Worm (Caenorhabditis elegans) whole organism, late embryonic: ENCODE measurements around the gene F15G9.5.

Source experiments
- C38D4.7 ChIP-seq: fragments of 200-800 bp; sonication (Bioruptor generic); optimal IDR thresholded peaks from 2 replicates; lab custom pipeline; 2018; ENCODE audit warnings: mild to moderate bottlenecking, missing genetic modification characterization, moderate library complexity, missing compliant biosample characterization
- F13H6.1 ChIP-seq: sonication (generic microtip); optimal IDR thresholded peaks from 2 replicates; lab custom pipeline; 2016; ENCODE audit warnings: missing genetic modification characterization, missing compliant biosample characterization
- T23F11.4 ChIP-seq: fragments of 200-800 bp; sonication (Bioruptor generic); optimal IDR thresholded peaks from 2 replicates; lab custom pipeline; 2018; ENCODE audit warnings: mild to moderate bottlenecking, missing genetic modification characterization, missing compliant biosample characterization
- Y22D7AL.16 ChIP-seq: sonication (generic microtip); optimal IDR thresholded peaks from 2 replicates; lab custom pipeline; 2016; ENCODE audit warnings: missing genetic modification characterization, missing compliant biosample characterization
- ahr-1 ChIP-seq: sonication (generic microtip); optimal IDR thresholded peaks from 2 replicates; lab custom pipeline; 2016; ENCODE audit warnings: missing genetic modification characterization, missing compliant biosample characterization
- ceh-14 ChIP-seq: sonication (generic microtip); optimal IDR thresholded peaks from 2 replicates; lab custom pipeline; 2016; ENCODE audit warnings: missing genotype, missing genetic modification characterization, missing compliant biosample characterization
- ceh-19 ChIP-seq: fragments of 200-800 bp; sonication (Bioruptor generic); optimal IDR thresholded peaks from 2 replicates; lab custom pipeline; 2018; ENCODE audit warnings: mild to moderate bottlenecking, missing genetic modification characterization, missing compliant biosample characterization
- ceh-2 ChIP-seq: sonication (generic microtip); optimal IDR thresholded peaks from 2 replicates; lab custom pipeline; 2016; ENCODE audit warnings: missing genotype, missing genetic modification characterization, missing compliant biosample characterization
- ceh-22 ChIP-seq: sonication (generic microtip); optimal IDR thresholded peaks from 2 replicates; lab custom pipeline; 2017; ENCODE audit warnings: missing biosample characterization, missing genetic modification characterization
- ceh-24 ChIP-seq: sonication (generic microtip); optimal IDR thresholded peaks from 2 replicates; lab custom pipeline; 2016; ENCODE audit warnings: mild to moderate bottlenecking, missing genetic modification characterization, missing compliant biosample characterization
- ceh-30 ChIP-seq: fragments of 150-350 bp; optimal IDR thresholded peaks from 2 replicates; lab custom pipeline; 2014; ENCODE audit warnings: missing biosample characterization, missing genetic modification characterization
- ceh-31 ChIP-seq: sonication (generic microtip); optimal IDR thresholded peaks from 2 replicates; lab custom pipeline; 2016; ENCODE audit warnings: missing genetic modification characterization, missing compliant biosample characterization
- ceh-34 ChIP-seq: sonication (generic microtip); optimal IDR thresholded peaks from 2 replicates; lab custom pipeline; 2016; ENCODE audit warnings: mild to moderate bottlenecking, missing genetic modification characterization, missing compliant biosample characterization
- ceh-45 ChIP-seq: fragments of 200-800 bp; sonication (Bioruptor generic); IDR thresholded peaks from 2 replicates; pipeline ENCODE4 v1.3.6; 2022; ENCODE audit warnings: missing genetic modification reagents, missing genetic modification characterization, missing compliant biosample characterization
- ceh-48 ChIP-seq: sonication (generic microtip); optimal IDR thresholded peaks from 2 replicates; lab custom pipeline; 2016; ENCODE audit warnings: missing genetic modification characterization, inconsistent platforms, missing compliant biosample characterization
- ceh-6 ChIP-seq: fragments of 200-800 bp; sonication (Bioruptor generic); optimal IDR thresholded peaks from 2 replicates; lab custom pipeline; 2018; ENCODE audit warnings: mild to moderate bottlenecking, missing genetic modification characterization, missing compliant biosample characterization
- dmd-4 ChIP-seq: sonication (generic microtip); optimal IDR thresholded peaks from 2 replicates; lab custom pipeline; 2016; ENCODE audit warnings: borderline replicate concordance, missing genetic modification characterization, missing compliant biosample characterization
- elt-2 ChIP-seq: sonication (generic microtip); optimal IDR thresholded peaks from 2 replicates; lab custom pipeline; 2016; ENCODE audit warnings: missing genetic modification reagents, missing genetic modification characterization, missing compliant biosample characterization
- elt-4 ChIP-seq: sonication (generic microtip); optimal IDR thresholded peaks from 2 replicates; lab custom pipeline; 2016; ENCODE audit warnings: missing genetic modification characterization, missing compliant biosample characterization
- fax-1 ChIP-seq: sonication (generic microtip); optimal IDR thresholded peaks from 2 replicates; lab custom pipeline; 2016; ENCODE audit warnings: missing genotype, missing genetic modification characterization, missing compliant biosample characterization
- fkh-10 ChIP-seq: fragments of 150-350 bp; optimal IDR thresholded peaks from 2 replicates; lab custom pipeline; 2014; ENCODE audit warnings: missing biosample characterization, missing genetic modification reagents, missing genetic modification characterization
- fkh-6 ChIP-seq: sonication (generic microtip); optimal IDR thresholded peaks from 2 replicates; lab custom pipeline; 2016; ENCODE audit warnings: missing genetic modification characterization, missing compliant biosample characterization
- lim-6 ChIP-seq: sonication (generic microtip); optimal IDR thresholded peaks from 2 replicates; lab custom pipeline; 2016; ENCODE audit warnings: missing genetic modification characterization, missing compliant biosample characterization
- lin-11 ChIP-seq: fragments of 200-800 bp; sonication (Bioruptor generic); optimal IDR thresholded peaks from 2 replicates; lab custom pipeline; 2018; ENCODE audit warnings: mild to moderate bottlenecking, missing genetic modification characterization, missing compliant biosample characterization
- madf-2 ChIP-seq: sonication (generic microtip); optimal IDR thresholded peaks from 2 replicates; lab custom pipeline; 2017; ENCODE audit warnings: missing genetic modification characterization, missing compliant biosample characterization
- mec-3 ChIP-seq: sonication (generic microtip); optimal IDR thresholded peaks from 2 replicates; lab custom pipeline; 2016; ENCODE audit warnings: borderline replicate concordance, missing genetic modification characterization, missing compliant biosample characterization
- nhr-11 ChIP-seq: fragments of 150-350 bp; optimal IDR thresholded peaks from 2 replicates; lab custom pipeline; 2014; ENCODE audit warnings: missing biosample characterization, missing genetic modification characterization
- odd-2 ChIP-seq: sonication (generic microtip); optimal IDR thresholded peaks from 2 replicates; lab custom pipeline; 2017; ENCODE audit warnings: antibody characterized with exemption, mild to moderate bottlenecking, missing genetic modification characterization, missing compliant biosample characterization
- pag-3 ChIP-seq: sonication (generic microtip); optimal IDR thresholded peaks from 2 replicates; lab custom pipeline; 2016; ENCODE audit warnings: missing compliant biosample characterization, missing genetic modification characterization, borderline replicate concordance
- pax-1 ChIP-seq: fragments of 150-350 bp; optimal IDR thresholded peaks from 2 replicates; lab custom pipeline; 2014; ENCODE audit warnings: missing biosample characterization, missing genetic modification characterization
- pqm-1 ChIP-seq: sonication (generic microtip); optimal IDR thresholded peaks from 2 replicates; lab custom pipeline; 2016; ENCODE audit warnings: missing genetic modification characterization, missing compliant biosample characterization
- rnt-1 ChIP-seq: sonication (generic microtip); optimal IDR thresholded peaks from 2 replicates; lab custom pipeline; 2016; ENCODE audit warnings: missing genetic modification characterization, missing compliant biosample characterization
- sox-2 ChIP-seq: fragments of 200-800 bp; sonication (Bioruptor generic); IDR thresholded peaks from 2 replicates; pipeline ENCODE4 v1.3.6; 2022; ENCODE audit warnings: missing genetic modification reagents, missing genetic modification characterization, missing compliant biosample characterization
- sox-4 ChIP-seq: sonication (generic microtip); optimal IDR thresholded peaks from 2 replicates; lab custom pipeline; 2017; ENCODE audit warnings: mild to moderate bottlenecking, missing genetic modification characterization, inconsistent platforms, missing compliant biosample characterization
- tbx-7 ChIP-seq: sonication (generic microtip); optimal IDR thresholded peaks from 2 replicates; lab custom pipeline; 2016; ENCODE audit warnings: missing genotype, missing genetic modification characterization, missing compliant biosample characterization
- ttx-3 ChIP-seq: sonication (generic microtip); optimal IDR thresholded peaks from 2 replicates; lab custom pipeline; 2016; ENCODE audit warnings: missing genetic modification reagents, missing genetic modification characterization, missing compliant biosample characterization
- unc-3 ChIP-seq, 2 experiments: fragments of 200-800 bp in 1 of 2; sonication (Bioruptor generic) in 1 of 2; sonication (generic microtip) in 1 of 2; conservative IDR thresholded peaks in 1 of 2; optimal IDR thresholded peaks in 1 of 2; 2 replicates each; pipeline versions ENCODE4 v1.3.6 to Lab custom; 2016 to 2022; ENCODE audit warnings: missing compliant biosample characterization in 2 of 2, missing genetic modification characterization in 2 of 2, missing genetic modification reagents in 1 of 2
- unc-42 ChIP-seq: sonication (generic microtip); optimal IDR thresholded peaks from 2 replicates; lab custom pipeline; 2016; ENCODE audit warnings: missing genotype, missing genetic modification characterization, missing compliant biosample characterization
- unc-86 ChIP-seq: sonication (generic microtip); optimal IDR thresholded peaks from 2 replicates; lab custom pipeline; 2016; ENCODE audit warnings: missing genetic modification characterization, missing compliant biosample characterization
- zip-5 ChIP-seq: sonication (generic microtip); optimal IDR thresholded peaks from 2 replicates; lab custom pipeline; 2016; ENCODE audit warnings: missing genetic modification characterization, missing compliant biosample characterization

The F15G9.5 gene

DNA sequence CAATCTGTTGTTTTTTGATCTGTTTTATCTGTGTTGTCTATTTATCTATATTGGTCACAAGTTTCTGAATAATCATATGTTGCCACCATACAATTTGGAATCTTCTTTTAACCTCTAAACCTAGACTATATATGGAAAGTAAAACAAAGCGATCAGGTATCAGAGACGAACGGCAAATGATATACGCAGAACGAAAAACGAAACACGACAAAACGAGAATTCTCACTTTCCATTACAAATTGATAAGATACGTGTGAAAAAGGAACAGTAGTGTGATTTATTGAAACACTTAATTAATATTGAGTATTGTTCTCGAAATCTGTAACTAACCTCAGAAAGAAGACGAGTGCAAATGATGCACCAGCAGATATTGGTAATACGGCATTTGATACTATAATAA is 26.2 kb upstream of the F15G9.5 start:
- no peak for TF ChIP-seq tbx-7 (tag; lab: Kevin White, UChicago)
- TF ChIP-seq ttx-3 (tag; lab: Kevin White, UChicago) = no peak
- TF ChIP-seq unc-3 (GFP tag; conservative IDR thresholded peaks at IDR 0.05; lab: Robert Waterston, UW) = no peak
- no peak for TF ChIP-seq unc-3 (tag; optimal IDR thresholded peaks at IDR 0.05; lab: Kevin White, UChicago)
- TF ChIP-seq ceh-30 = no peak
- TF ChIP-seq ceh-6 = no peak
- no peak for TF ChIP-seq ceh-34
- TF ChIP-seq unc-86 (tag; lab: Kevin White, UChicago) = no peak
- TF ChIP-seq nhr-11 (tag; lab: Kevin White, UChicago) = no peak
- TF ChIP-seq ceh-24 (tag; lab: Kevin White, UChicago) = no peak
- no peak for TF ChIP-seq ceh-19 (GFP tag; lab: Kevin White, UChicago)
- TF ChIP-seq ceh-2 (tag; lab: Kevin White, UChicago) = no peak
- no peak for TF ChIP-seq Y22D7AL.16 (tag; lab: Kevin White, UChicago)
- no peak for TF ChIP-seq ceh-45 (GFP tag; lab: Robert Waterston, UW)
- no peak for TF ChIP-seq sox-2 (GFP tag; lab: Robert Waterston, UW)

DNA sequence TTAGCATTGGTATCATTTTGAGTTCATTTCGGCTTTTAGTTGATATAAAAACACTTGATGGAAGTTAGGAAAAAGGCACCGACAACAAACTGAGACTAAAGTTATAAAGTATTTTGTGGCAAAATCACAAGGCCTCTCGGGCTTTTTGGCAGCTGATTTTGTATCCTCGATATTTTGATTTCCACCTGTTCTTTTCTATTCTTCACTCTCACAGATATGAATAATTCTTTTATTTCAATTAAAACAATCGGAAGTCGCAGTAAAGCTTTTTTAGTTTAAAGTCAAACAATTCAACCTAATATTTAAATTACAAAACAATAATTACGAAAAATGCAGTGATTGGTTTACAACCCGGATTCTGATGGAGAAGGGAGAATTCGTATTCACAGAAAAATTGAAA is 23.6 kb upstream of the F15G9.5 start, which contains the start of gene T09B9.3:
TSS of gene T09B9.3 (minus strand) at position 101 of the 400 bp plus-strand sequence.
- TF ChIP-seq zip-5 (tag; lab: Kevin White, UChicago) (no peak), ceh-31 (tag; lab: Kevin White, UChicago) (no peak), ceh-19 (GFP tag; lab: Kevin White, UChicago) (no peak), dmd-4 (tag; lab: Kevin White, UChicago) (no peak), lin-11 (tag; lab: Kevin White, UChicago) (no peak), C38D4.7 (GFP tag; lab: Kevin White, UChicago) (no peak), ceh-24 (tag; lab: Kevin White, UChicago) (no peak), odd-2 (tag; lab: Kevin White, UChicago) (no peak), nhr-11 (tag; lab: Kevin White, UChicago) (no peak), ceh-45 (GFP tag; lab: Robert Waterston, UW) (no peak), mec-3 (tag; lab: Kevin White, UChicago) (no peak)

DNA sequence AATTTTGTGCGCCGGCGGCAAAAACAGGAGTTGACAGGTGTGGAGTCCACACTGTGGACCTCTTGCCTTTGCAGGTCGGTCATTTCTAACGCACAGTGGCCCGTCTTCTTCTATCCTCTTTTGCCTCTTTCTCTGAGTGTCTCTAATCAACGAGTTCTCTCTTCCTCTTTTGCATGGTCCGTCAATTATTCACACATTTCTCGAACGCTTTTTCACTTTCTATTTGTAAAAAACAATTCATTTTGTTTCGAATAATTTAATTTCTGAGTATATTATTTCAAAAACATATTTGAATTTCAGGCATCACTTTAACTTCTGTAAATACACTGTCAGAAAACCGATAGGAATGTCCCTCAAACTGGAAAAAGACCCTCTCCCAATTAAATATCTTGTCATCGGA is 19.3 kb upstream of the F15G9.5 start, which contains the start of gene T09B9.1:
TSS of gene T09B9.1 (plus strand) at position 301 of the 400 bp plus-strand sequence.
- TF ChIP-seq elt-2 (tag; lab: Kevin White, UChicago) (no peak), pax-1 (tag; lab: Kevin White, UChicago) (no peak), ceh-22 (tag; lab: Kevin White, UChicago) (no peak), ceh-24 (tag; lab: Kevin White, UChicago) (no peak), fax-1 (tag; lab: Kevin White, UChicago) (no peak), F13H6.1 (tag; lab: Kevin White, UChicago) (no peak), ceh-48 (tag; lab: Kevin White, UChicago) (no peak), fkh-6 (tag; lab: Kevin White, UChicago) (no peak), ceh-45 (GFP tag; lab: Robert Waterston, UW) (no peak), ceh-2 (tag; lab: Kevin White, UChicago) (no peak)

DNA sequence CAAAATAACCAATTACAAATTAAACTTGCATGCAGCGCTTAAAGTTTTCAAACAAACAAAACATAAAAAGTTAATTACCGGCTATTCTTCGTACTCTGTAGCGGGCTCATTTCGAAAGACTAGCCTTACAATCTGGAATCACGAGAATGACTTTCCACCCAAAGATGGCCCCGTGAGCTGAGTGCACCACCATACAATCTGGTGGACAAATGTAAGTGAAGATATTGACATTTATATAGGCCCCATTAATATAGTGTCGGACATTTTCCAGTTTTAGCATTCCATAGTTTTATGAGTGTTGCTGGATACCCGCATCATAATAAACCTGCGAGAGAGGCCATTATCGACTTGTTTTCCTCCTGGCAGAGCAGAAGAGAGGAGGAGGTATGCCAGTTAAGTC is 16.8 kb upstream of the F15G9.5 start:
- no peak for TF ChIP-seq sox-4
- no peak for TF ChIP-seq ceh-48 (tag; lab: Kevin White, UChicago)
- no peak for TF ChIP-seq fax-1 (tag; lab: Kevin White, UChicago)
- no peak for TF ChIP-seq ceh-6
- no peak for TF ChIP-seq fkh-10
- TF ChIP-seq zip-5 (tag; lab: Kevin White, UChicago) = no peak
- no peak for TF ChIP-seq madf-2 (tag; lab: Kevin White, UChicago)
- no peak for TF ChIP-seq ceh-31 (tag; lab: Kevin White, UChicago)
- TF ChIP-seq ahr-1 (tag; lab: Kevin White, UChicago) = no peak
- TF ChIP-seq unc-42 (tag; lab: Kevin White, UChicago) = no peak
- no peak for TF ChIP-seq rnt-1 (tag; lab: Kevin White, UChicago)
- TF ChIP-seq lim-6 (tag; lab: Kevin White, UChicago) = no peak
- no peak for TF ChIP-seq pqm-1 (tag; lab: Kevin White, UChicago)
- no peak for TF ChIP-seq nhr-11 (tag; lab: Kevin White, UChicago)
- TF ChIP-seq elt-2 (tag; lab: Kevin White, UChicago) = no peak
- TF ChIP-seq T23F11.4 (GFP tag; lab: Kevin White, UChicago) = no peak
- TF ChIP-seq elt-4 = no peak
- TF ChIP-seq unc-86 (tag; lab: Kevin White, UChicago) = no peak
- TF ChIP-seq pag-3 (tag; lab: Kevin White, UChicago) = no peak
- no peak for TF ChIP-seq ceh-14 (tag; lab: Kevin White, UChicago)
